Worm (Caenorhabditis elegans): ENCODE data around the gene Y105C5A.8.
"Not testable (repeated sequence)": the region's sequence is repeated elsewhere in the genome, so short reads cannot be mapped to it uniquely, and the experiment has no call there.

Gene Y105C5A.8

ce11 chrIV:15616971-15617370, at the start of gene Y105C5A.8:
Gene Y105C5A.8, minus strand, starts transcription at chrIV:15617071.
- no peak for TF ChIP-seq unc-62 (GFP tag; optimal IDR thresholded peaks at IDR 0.05)

DNA sequence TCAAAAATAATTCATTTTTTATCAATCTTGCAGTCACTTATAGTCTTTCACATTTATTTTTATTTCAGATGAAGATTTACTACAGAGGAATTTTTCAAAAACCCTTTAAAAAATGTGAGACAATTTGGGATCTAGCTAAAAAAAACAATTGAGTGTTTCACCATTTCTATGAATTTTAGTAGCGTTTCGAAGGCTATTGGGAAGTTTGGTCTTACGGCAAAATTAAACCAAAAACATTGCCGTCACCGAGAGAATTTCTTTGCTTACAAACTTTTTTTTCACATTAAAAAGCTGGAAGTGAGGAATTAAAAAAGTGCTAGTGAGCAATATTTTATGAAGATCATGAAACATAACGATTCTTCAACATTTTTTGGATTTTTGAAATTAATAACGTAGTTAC, 41.6 kb upstream of the Y105C5A.8 start:
- no peak for TF ChIP-seq unc-62 (GFP tag; optimal IDR thresholded peaks at IDR 0.05)

DNA sequence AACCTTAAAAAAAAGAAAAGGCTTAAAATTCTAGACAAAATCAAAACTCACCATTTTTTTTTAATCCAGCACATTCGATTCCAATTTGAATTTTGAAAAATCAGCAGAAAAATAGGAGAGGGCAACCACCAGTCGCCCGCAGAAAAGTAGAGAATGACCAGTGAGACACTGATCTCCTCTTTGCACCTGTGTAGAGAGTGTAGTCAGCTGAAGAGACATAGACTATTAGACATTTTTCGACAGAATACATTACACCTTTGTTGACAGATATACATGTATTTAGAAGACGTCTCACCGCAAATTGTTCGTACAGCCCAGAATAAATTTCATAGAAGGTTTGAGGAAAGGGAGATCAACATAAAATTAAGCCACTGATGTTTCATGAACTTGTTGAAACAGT, 31.4 kb upstream of the Y105C5A.8 start:
- TF ChIP-seq unc-62 (GFP tag; optimal IDR thresholded peaks at IDR 0.05), result no peak

DNA sequence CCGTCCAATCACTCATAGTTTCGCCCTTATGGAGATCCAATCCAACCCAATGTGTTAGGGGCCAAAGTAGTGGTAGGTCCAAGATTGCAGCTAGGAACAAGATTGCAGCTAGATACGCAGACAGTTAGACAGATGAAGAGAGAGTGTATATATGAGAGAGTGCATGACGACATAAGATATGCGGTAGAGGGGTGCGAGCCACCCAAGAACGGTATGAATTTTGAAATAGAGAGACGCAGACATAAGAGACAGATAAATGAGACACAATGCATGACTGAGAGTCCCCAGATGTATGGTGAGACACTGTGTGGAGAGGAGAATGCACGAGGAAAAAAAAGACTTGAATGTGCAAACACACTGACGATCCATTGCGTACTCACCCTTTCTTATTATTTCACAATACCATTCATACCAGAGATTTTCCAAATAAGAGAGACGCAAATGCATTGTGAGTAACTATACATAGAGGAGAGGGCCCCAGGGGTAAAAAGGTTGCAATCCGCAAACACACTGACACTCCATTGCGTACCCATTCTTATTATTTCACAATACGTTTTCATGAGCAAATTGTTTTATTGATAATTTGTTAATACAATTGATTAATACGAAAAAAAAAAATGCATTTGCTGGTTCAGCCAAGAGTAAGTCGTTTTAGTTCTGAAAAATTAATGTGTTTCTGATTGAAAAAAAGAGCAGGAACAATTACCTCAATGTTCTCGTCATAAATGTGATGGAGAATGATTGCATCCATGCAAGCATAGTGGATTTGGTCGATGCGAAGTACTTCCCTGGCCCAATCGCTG, 29.7 kb upstream of the Y105C5A.8 start, which contains the start of the genes Y105C5A.1268 and Y105C5A.1272:
Y105C5A.1268 (minus strand) TSS at position 51 of the 803 bp plus-strand sequence.
Y105C5A.1272 (plus strand) TSS at position 575 of the 803 bp plus-strand sequence.
- not testable (repeated sequence) for TF ChIP-seq unc-62 (GFP tag; optimal IDR thresholded peaks at IDR 0.05)

DNA sequence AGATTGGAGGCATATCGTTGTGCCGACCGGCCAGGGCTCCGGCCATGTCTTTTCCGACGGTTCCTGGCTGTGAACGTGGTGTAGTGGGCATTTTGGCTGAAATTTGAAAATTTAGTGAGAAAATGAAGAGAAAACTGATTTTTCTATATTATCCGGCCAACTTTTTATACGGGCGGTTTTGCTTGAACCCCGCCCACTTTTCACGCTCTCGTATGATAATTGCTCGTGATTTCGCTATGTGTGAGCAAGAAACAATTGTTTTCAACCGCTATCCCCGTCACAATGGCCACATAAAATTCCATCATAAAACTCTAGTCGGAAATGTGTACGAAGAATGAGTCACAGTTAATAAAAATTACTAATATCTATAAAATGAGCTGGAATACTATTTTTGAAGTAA, 24.8 kb upstream of the Y105C5A.8 start, which contains the start of gene Y105C5A.12:
Y105C5A.12 (minus strand) TSS at position 101 of the 400 bp plus-strand sequence.
- TF ChIP-seq unc-62 (GFP tag; optimal IDR thresholded peaks at IDR 0.05), result not testable (repeated sequence)

DNA sequence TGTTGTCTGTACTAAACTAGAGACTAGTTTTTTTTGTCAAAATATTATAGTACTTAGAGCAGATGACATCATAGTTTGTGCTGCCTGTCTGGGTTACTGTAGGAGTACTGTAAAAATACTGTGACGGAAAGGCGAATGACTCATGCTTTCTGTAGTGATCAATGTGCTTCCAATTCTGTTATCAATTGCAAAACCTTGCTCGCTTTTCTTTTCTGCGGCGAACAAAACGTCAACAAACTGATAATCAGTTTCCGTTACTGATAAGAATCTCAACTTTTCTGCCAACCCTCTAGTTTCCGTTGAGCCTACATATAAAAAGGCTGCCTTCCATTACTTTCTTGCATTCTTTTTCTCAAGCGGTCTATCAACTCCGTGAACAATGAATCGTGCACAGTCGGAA, 24.0 kb upstream of the Y105C5A.8 start, which contains the start of gene Y105C5A.13:
Y105C5A.13 (plus strand) TSS at position 380 of the 400 bp plus-strand sequence.
- no peak for TF ChIP-seq unc-62 (GFP tag; optimal IDR thresholded peaks at IDR 0.05)

ce11 chrIV:15639223-15639622, 22.4 kb upstream of the Y105C5A.8 start:
- TF ChIP-seq unc-62 (GFP tag; optimal IDR thresholded peaks at IDR 0.05), result no peak

- TF ChIP-seq unc-62 (GFP tag; optimal IDR thresholded peaks at IDR 0.05), result not testable (repeated sequence)
Observed at ce11 chrIV:15635462-15635861, 18.6 kb upstream of the Y105C5A.8 start, which contains the start of gene Y105C5A.10. Gene Y105C5A.10, plus strand, starts transcription at chrIV:15635762.

DNA sequence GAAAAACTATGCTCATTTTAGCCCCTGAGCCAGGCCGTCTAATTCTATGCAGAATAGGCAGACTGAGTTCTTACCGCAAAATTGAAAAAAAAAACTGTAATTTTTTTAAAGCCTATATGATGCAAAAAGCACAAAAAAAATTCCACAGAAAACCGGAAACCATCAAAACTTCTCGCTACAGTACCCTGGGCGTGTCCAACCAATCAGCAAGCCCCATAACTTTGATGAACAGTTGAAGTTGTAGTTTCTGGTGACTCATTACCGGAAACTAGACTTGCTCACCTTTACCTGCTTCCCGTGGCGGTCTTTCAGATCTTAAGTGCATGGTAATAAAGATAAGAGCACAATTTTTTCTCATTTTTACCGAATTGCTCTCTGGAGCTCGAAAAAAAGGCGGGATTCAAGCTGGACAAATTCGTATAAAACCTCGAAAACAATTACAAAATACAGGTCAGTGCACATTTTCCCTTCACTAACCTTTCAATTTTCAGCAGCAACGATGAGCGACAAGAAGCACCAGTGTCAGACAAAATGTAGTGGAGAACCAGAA, 17.4 kb upstream of the Y105C5A.8 start, which contains the start of gene Y105C5A.1274:
Y105C5A.1274 (plus strand) TSS at position 500 of the 550 bp plus-strand sequence.
- not testable (repeated sequence) for TF ChIP-seq unc-62 (GFP tag; optimal IDR thresholded peaks at IDR 0.05)

- TF ChIP-seq unc-62 (GFP tag; optimal IDR thresholded peaks at IDR 0.05), result no peak
Observed at ce11 chrIV:15631217-15631616, 14.3 kb upstream of the Y105C5A.8 start, which contains the start of gene Y105C5A.9. Gene Y105C5A.9, plus strand, starts transcription at chrIV:15631517.

ce11 chrIV:15617667-15618066, 796 bp upstream of the Y105C5A.8 start:
- no peak for TF ChIP-seq unc-62 (GFP tag; optimal IDR thresholded peaks at IDR 0.05)

DNA sequence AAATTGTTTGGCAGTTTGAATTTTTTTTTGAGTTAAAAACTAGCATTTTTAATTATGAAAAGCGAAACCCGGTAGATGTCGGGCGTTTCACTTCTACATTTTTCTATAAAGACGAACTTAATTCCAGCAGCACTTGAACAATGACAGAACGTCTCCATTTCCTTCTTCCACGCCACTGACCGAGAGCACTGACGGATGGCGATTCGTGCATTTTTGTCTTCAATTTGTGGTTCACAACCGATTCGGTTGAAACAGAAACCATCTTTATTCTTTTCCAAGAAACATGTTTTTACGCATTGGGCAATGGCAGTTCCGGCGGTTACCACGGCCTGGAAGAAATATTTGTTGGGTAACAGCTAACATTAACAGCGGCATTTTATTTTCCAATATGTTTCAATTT, 3.7 kb downstream of the Y105C5A.8 start:
- no peak for TF ChIP-seq unc-62 (GFP tag; optimal IDR thresholded peaks at IDR 0.05)

DNA sequence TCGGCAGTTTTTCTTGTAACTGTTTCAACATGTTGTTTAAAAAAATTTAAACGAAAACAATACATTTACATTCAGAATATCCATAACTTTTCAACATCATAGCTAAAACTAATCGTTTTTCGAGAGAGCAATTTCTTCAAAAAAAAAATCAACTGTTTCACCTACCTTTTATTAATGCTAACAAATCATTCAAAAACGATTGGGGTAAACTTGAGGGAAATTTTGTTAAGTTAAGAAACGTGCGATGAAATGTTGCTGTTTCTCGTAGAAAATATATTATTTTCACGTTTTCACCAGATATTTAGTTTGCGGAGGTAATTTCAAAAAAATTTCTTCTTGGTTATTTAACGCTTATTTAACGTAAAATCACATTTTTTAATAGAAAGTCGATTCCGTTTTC, 10.5 kb downstream of the Y105C5A.8 start:
- TF ChIP-seq unc-62 (GFP tag; optimal IDR thresholded peaks at IDR 0.05), result no peak

- TF ChIP-seq unc-62 (GFP tag; optimal IDR thresholded peaks at IDR 0.05), result no peak
Observed at ce11 chrIV:15604194-15604593, 12.7 kb downstream of the Y105C5A.8 start.

ce11 chrIV:15594935-15595620, 21.8 kb downstream of the Y105C5A.8 start, which contains the start of the genes pqn-78 and pqn-79:
Gene pqn-78, minus strand, starts transcription at chrIV:15595035.
Gene pqn-79, plus strand, starts transcription at chrIV:15595570.
- not testable (repeated sequence) for TF ChIP-seq unc-62 (GFP tag; optimal IDR thresholded peaks at IDR 0.05)

DNA sequence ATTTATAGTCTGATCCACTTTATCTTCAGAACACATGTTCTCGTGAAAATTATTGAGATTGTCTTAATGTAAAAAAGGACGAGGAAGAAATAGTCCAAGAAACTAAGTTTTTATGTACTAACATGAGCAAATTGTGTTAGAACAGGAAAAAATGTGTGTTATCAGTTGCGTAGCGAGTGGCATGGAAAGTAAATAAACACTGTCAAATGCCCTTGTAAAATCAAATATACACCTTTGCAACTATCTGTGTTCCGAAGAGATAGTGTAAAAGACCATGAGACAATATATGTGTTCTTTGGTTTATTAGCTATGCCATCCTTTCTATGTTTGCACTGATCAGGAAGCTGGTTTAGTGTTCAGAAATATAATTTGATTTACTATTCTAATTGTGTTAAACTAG, 23.8 kb downstream of the Y105C5A.8 start:
- no peak for TF ChIP-seq unc-62 (GFP tag; optimal IDR thresholded peaks at IDR 0.05)
